Fruit fly (Drosophila melanogaster): ENCODE data around the gene Prx2.

The Prx2 gene

DNA sequence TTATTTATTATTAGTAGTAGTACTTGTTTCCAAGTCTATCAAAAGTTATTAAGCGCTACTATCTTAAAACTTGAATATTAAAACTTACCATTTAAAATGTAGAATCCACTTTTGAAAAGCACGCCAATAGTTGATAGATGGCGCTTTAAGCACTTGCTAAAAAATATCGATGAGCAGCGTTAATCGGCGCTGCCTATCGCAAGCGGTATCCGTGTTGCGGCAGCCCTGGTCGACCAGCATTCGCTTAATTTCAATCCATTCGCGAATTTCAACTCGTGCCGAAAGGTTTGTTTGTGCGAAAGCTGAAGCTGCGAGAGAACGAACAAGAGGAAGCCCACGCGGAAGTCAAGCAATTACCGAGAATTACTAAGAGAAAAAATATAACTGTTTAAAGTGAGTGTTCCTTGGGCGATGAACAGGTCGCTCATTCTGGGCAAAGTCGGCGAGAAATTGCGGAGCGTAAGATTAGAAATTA lies at the start of gene Prx2:
Gene Prx2 (plus strand): TSS at position 253 of the 475 bp plus-strand sequence.
- TF ChIP-seq toe (GFP tag; optimal IDR thresholded peaks at IDR 0.05) (no peak), CG1620 (GFP tag; optimal IDR thresholded peaks at IDR 0.05) (peak; percentile 71), Hr96 (GFP tag; optimal IDR thresholded peaks at IDR 0.05) (peak; percentile 55), ovo (GFP tag; optimal IDR thresholded peaks at IDR 0.05) (peak; percentile 55), pad (GFP tag; optimal IDR thresholded peaks at IDR 0.05) (peak; percentile 52), CG33017 (tag; optimal IDR thresholded peaks at IDR 0.05) (no peak), cnc (optimal IDR thresholded peaks at IDR 0.05) (no peak), CG14711 (tag; optimal IDR thresholded peaks at IDR 0.05) (peak; percentile 42), kay (GFP tag; ENCODE audit: borderline replicate concordance) (no peak), CG7045 (GFP tag; optimal IDR thresholded peaks at IDR 0.05) (no peak), cic (GFP tag; optimal IDR thresholded peaks at IDR 0.05) (peak; percentile 55), CG5204 (GFP tag; optimal IDR thresholded peaks at IDR 0.05) (no peak), bab1 (GFP tag; optimal IDR thresholded peaks at IDR 0.05) (peak; percentile 71), Mnt (GFP tag; optimal IDR thresholded peaks at IDR 0.05) (peak; percentile 96), Clk (GFP tag; optimal IDR thresholded peaks at IDR 0.05) (no peak), tj (GFP tag; optimal IDR thresholded peaks at IDR 0.05) (no peak), CG11617 (GFP tag; optimal IDR thresholded peaks at IDR 0.05) (peak; percentile 50), Crg-1 (GFP tag; optimal IDR thresholded peaks at IDR 0.05) (peak; percentile 30), CG12768 (GFP tag; optimal IDR thresholded peaks at IDR 0.05) (peak; percentile 14), CG7101 (tag; optimal IDR thresholded peaks at IDR 0.05) (peak; percentile 61)

DNA sequence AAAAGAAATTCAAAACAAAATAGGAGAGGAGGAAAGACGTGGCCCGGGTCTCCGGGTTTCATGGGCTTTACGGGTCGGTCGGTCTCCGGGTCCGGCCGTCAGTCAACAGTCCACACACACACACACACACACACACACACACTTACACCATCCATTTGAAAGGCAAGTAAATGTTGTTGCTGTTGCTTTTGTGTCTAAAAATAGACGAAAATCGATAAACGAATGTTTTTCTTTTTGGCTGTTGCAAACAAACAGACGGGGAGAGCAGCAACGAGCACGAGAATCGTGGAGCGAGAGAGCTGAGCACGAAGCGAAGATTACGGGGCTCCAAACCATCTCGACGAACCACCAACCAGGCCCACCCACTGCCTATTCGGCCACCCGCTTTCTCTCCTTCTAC lies 49.4 kb upstream of the Prx2 start:
- TF ChIP-seq Mnt (GFP tag; optimal IDR thresholded peaks at IDR 0.05), result peak; percentile 12
- no peak for TF ChIP-seq Crg-1 (GFP tag; optimal IDR thresholded peaks at IDR 0.05)
- no peak for TF ChIP-seq CG14711 (tag; optimal IDR thresholded peaks at IDR 0.05)
- no peak for TF ChIP-seq CG33017 (tag; optimal IDR thresholded peaks at IDR 0.05)
- TF ChIP-seq CG7045 (GFP tag; optimal IDR thresholded peaks at IDR 0.05), result no peak

DNA sequence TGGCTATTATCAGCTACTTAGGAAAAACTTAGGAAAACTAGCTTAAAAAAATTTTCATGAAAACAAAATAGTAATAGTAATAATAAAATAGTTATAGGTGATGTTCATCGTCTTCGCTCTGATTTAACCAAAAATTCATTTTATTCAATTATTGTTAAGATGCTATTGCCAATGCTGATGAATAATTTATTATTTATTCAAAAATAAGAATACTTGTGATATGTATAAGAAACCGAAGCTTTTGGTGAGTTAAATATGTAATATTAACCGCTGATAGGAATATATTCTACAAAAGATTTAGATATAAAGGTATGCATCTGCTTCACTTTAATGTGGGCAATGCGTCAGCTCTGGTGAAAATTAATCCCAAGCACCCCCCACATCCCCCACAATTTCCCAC lies 48.9 kb upstream of the Prx2 start:
- TF ChIP-seq bab1 (GFP tag; optimal IDR thresholded peaks at IDR 0.05), result no peak
- TF ChIP-seq ovo (GFP tag; optimal IDR thresholded peaks at IDR 0.05), result no peak
- TF ChIP-seq CG5204 (GFP tag; optimal IDR thresholded peaks at IDR 0.05), result no peak
- no peak for TF ChIP-seq CG1620 (GFP tag; optimal IDR thresholded peaks at IDR 0.05)
- no peak for TF ChIP-seq cnc (optimal IDR thresholded peaks at IDR 0.05)
- no peak for TF ChIP-seq kay (GFP tag; ENCODE audit: borderline replicate concordance)
- TF ChIP-seq tj (GFP tag; optimal IDR thresholded peaks at IDR 0.05), result no peak
- TF ChIP-seq CG33017 (tag; optimal IDR thresholded peaks at IDR 0.05), result no peak
- no peak for TF ChIP-seq CG11617 (GFP tag; optimal IDR thresholded peaks at IDR 0.05)
- no peak for TF ChIP-seq pad (GFP tag; optimal IDR thresholded peaks at IDR 0.05)
- no peak for TF ChIP-seq Hr96 (GFP tag; optimal IDR thresholded peaks at IDR 0.05)
- no peak for TF ChIP-seq toe (GFP tag; optimal IDR thresholded peaks at IDR 0.05)
- TF ChIP-seq Mnt (GFP tag; optimal IDR thresholded peaks at IDR 0.05), result no peak
- TF ChIP-seq CG12768 (GFP tag; optimal IDR thresholded peaks at IDR 0.05), result no peak
- no peak for TF ChIP-seq CG14711 (tag; optimal IDR thresholded peaks at IDR 0.05)

DNA sequence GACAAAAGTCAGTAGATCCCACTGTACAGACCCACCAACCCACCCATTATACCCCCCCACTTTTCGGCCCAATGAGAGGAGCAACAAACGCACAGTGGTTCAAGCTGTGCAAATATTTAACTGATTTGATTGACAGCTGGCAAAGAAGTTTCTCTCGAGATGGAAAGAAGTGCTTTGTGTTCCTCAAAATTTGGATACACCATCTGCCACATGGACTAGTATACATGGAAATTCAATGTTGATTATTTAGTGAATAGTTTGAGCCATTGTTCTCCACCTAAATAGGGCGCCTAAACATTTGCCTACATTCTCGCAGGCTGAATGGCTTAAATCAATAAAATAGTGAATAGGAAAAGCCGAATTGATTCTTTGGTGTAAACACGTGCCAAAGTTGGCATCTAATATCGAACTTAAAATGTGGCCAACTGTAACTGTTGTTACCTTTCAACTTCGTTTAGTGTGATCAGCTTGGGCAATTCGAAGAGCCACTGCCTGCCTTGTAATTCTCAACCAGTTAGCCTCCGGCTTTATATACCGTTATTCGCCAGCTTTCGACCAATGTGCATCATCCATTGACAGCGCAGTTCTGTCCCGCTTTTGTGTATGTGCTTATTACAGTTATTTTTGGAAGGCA lies 48.3 kb upstream of the Prx2 start:
- TF ChIP-seq pad (GFP tag; optimal IDR thresholded peaks at IDR 0.05) (peak; percentile 73), tj (GFP tag; optimal IDR thresholded peaks at IDR 0.05) (no peak), ovo (GFP tag; optimal IDR thresholded peaks at IDR 0.05) (peak; percentile 33)

DNA sequence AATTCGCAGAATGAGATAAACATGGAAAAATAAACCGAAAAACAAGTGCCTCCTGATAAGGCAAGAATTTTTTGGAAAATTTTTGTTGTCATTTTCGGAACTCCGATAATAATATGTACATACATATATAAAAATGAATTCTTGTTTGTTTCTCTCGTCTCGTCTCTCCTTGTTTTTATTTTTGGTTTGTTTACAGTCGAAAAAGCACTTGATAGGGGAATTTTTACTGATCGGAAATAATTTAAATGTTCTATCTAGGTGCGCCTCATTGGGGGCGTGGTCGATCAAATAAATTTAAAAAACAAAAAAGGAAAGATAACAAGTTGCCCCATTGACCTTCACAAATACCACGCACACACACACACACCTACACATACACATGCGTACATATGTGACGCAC lies 46.9 kb upstream of the Prx2 start:
- no peak for TF ChIP-seq cnc (optimal IDR thresholded peaks at IDR 0.05)
- no peak for TF ChIP-seq CG7045 (GFP tag; optimal IDR thresholded peaks at IDR 0.05)
- TF ChIP-seq toe (GFP tag; optimal IDR thresholded peaks at IDR 0.05), result no peak
- TF ChIP-seq bab1 (GFP tag; optimal IDR thresholded peaks at IDR 0.05), result no peak
- no peak for TF ChIP-seq CG7101 (tag; optimal IDR thresholded peaks at IDR 0.05)
- no peak for TF ChIP-seq cic (GFP tag; optimal IDR thresholded peaks at IDR 0.05)
- TF ChIP-seq CG11617 (GFP tag; optimal IDR thresholded peaks at IDR 0.05), result no peak
- no peak for TF ChIP-seq Mnt (GFP tag; optimal IDR thresholded peaks at IDR 0.05)
- TF ChIP-seq Clk (GFP tag; optimal IDR thresholded peaks at IDR 0.05), result no peak
- no peak for TF ChIP-seq tj (GFP tag; optimal IDR thresholded peaks at IDR 0.05)
- no peak for TF ChIP-seq ovo (GFP tag; optimal IDR thresholded peaks at IDR 0.05)
- no peak for TF ChIP-seq CG5204 (GFP tag; optimal IDR thresholded peaks at IDR 0.05)
- TF ChIP-seq CG14711 (tag; optimal IDR thresholded peaks at IDR 0.05), result no peak
- TF ChIP-seq Hr96 (GFP tag; optimal IDR thresholded peaks at IDR 0.05), result no peak
- TF ChIP-seq CG1620 (GFP tag; optimal IDR thresholded peaks at IDR 0.05), result no peak
- TF ChIP-seq CG12768 (GFP tag; optimal IDR thresholded peaks at IDR 0.05), result no peak
- no peak for TF ChIP-seq kay (GFP tag; ENCODE audit: borderline replicate concordance)
- no peak for TF ChIP-seq Crg-1 (GFP tag; optimal IDR thresholded peaks at IDR 0.05)
- TF ChIP-seq CG33017 (tag; optimal IDR thresholded peaks at IDR 0.05), result no peak

- TF ChIP-seq CG14711 (tag; optimal IDR thresholded peaks at IDR 0.05), result no peak
- TF ChIP-seq pad (GFP tag; optimal IDR thresholded peaks at IDR 0.05), result peak; percentile 79
Observed at dm6 chrX:13283940-13284547, 45.6 kb upstream of the Prx2 start.
